Fruit fly (Drosophila melanogaster) whole organism, embryonic: Measurements from ENCODE around the gene CG8097.

Experiments
- BtbVII ChIP-seq: fragments of 200-800 bp; sonication (Bioruptor generic); optimal IDR thresholded peaks from 3 replicates; lab custom pipeline; 2017; ENCODE audit warnings: missing biosample characterization, mild to moderate bottlenecking, missing genetic modification characterization
- CG10431 ChIP-seq: fragments of 200-800 bp; sonication (Bioruptor generic); optimal IDR thresholded peaks from 3 replicates; lab custom pipeline; 2018; ENCODE audit warnings: missing biosample characterization, mild to moderate bottlenecking, missing genetic modification characterization
- CG10543 ChIP-seq: fragments of 200-800 bp; sonication (Bioruptor generic); optimal IDR thresholded peaks from 3 replicates; lab custom pipeline; 2017; ENCODE audit warnings: missing biosample characterization, mild to moderate bottlenecking, missing genetic modification characterization, moderate library complexity
- CG11695 ChIP-seq: fragments of 200-800 bp; sonication (Bioruptor generic); IDR thresholded peaks from 3 replicates; pipeline ENCODE4 v1.3.6; 2022; ENCODE audit warnings: missing biosample characterization, missing genetic modification characterization
- CG12071 ChIP-seq: fragments of 200-800 bp; sonication (Bioruptor generic); optimal IDR thresholded peaks from 3 replicates; lab custom pipeline; 2018; ENCODE audit warnings: missing biosample characterization, mild to moderate bottlenecking, missing genetic modification characterization
- CG12942 ChIP-seq: fragments of 200-800 bp; sonication (Bioruptor generic); optimal IDR thresholded peaks from 3 replicates; lab custom pipeline; 2016; ENCODE audit warnings: missing biosample characterization, missing genetic modification characterization
- CG1602 ChIP-seq: fragments of 200-800 bp; sonication (Bioruptor generic); optimal IDR thresholded peaks from 3 replicates; lab custom pipeline; 2016; ENCODE audit warnings: missing biosample characterization, missing genetic modification characterization
- CG17802 ChIP-seq: fragments of 200-800 bp; sonication (Bioruptor generic); optimal IDR thresholded peaks from 2 replicates; lab custom pipeline; 2018; ENCODE audit warnings: missing biosample characterization, mild to moderate bottlenecking, missing genetic modification characterization, moderate library complexity
- CG18764 ChIP-seq: fragments of 200-800 bp; sonication (Bioruptor generic); optimal IDR thresholded peaks from 3 replicates; lab custom pipeline; 2016; ENCODE audit warnings: missing biosample characterization, missing genetic modification characterization
- CG2875 ChIP-seq: fragments of 200-800 bp; sonication (Bioruptor generic); optimal IDR thresholded peaks from 2 replicates; lab custom pipeline; 2017; ENCODE audit warnings: missing biosample characterization, mild to moderate bottlenecking, missing genetic modification characterization, missing genetic modification reagents
- CG31224 ChIP-seq: fragments of 200-800 bp; sonication (Bioruptor generic); IDR thresholded peaks from 2 replicates; pipeline ENCODE4 v1.3.6; 2022; ENCODE audit warnings: missing biosample characterization, missing genetic modification characterization
- CG33213 ChIP-seq: fragments of 200-800 bp; sonication (Bioruptor generic); optimal IDR thresholded peaks from 3 replicates; lab custom pipeline; 2016; ENCODE audit warnings: missing biosample characterization, missing genetic modification characterization
- CG34422 ChIP-seq: fragments of 200-800 bp; sonication (Bioruptor generic); IDR thresholded peaks from 3 replicates; pipeline ENCODE4 v1.3.6; 2022; ENCODE audit warnings: missing biosample characterization, missing genetic modification characterization
- CG4854 ChIP-seq: fragments of 200-800 bp; sonication (Bioruptor generic); optimal IDR thresholded peaks from 2 replicates; lab custom pipeline; 2016; ENCODE audit warnings: missing biosample characterization, missing genetic modification characterization, inconsistent platforms
- CG5245 ChIP-seq: fragments of 200-800 bp; sonication (Bioruptor generic); optimal IDR thresholded peaks from 3 replicates; lab custom pipeline; 2016; ENCODE audit warnings: missing biosample characterization, missing genetic modification characterization
- CG6683 ChIP-seq: fragments of 200-800 bp; sonication (Bioruptor generic); optimal IDR thresholded peaks from 2 replicates; lab custom pipeline; 2017; ENCODE audit warnings: missing biosample characterization, mild to moderate bottlenecking, missing genetic modification characterization, missing genetic modification reagents
- CG7745 ChIP-seq: fragments of 200-800 bp; sonication (Bioruptor generic); optimal IDR thresholded peaks from 2 replicates; lab custom pipeline; 2018; ENCODE audit warnings: missing biosample characterization, mild to moderate bottlenecking, missing genetic modification characterization, moderate library complexity
- CG7839 ChIP-seq: fragments of 200-800 bp; sonication (Bioruptor generic); optimal IDR thresholded peaks from 3 replicates; lab custom pipeline; 2018; ENCODE audit warnings: missing biosample characterization, mild to moderate bottlenecking, missing genetic modification characterization, moderate library complexity
- CG8388 ChIP-seq: fragments of 200-800 bp; sonication (Bioruptor generic); optimal IDR thresholded peaks from 2 replicates; lab custom pipeline; 2019; ENCODE audit warnings: missing biosample characterization, mild to moderate bottlenecking, missing genetic modification characterization, moderate library complexity
- CG9876 ChIP-seq: fragments of 200-800 bp; sonication (Bioruptor generic); optimal IDR thresholded peaks from 2 replicates; lab custom pipeline; 2016; ENCODE audit warnings: missing biosample characterization, missing genetic modification characterization
- CHES-1-like ChIP-seq: fragments of 200-800 bp; sonication (Bioruptor generic); optimal IDR thresholded peaks from 2 replicates; lab custom pipeline; 2016; ENCODE audit warnings: missing biosample characterization, missing genetic modification characterization
- Camta ChIP-seq: fragments of 200-800 bp; sonication (Bioruptor generic); optimal IDR thresholded peaks from 2 replicates; lab custom pipeline; 2016; ENCODE audit warnings: missing biosample characterization, missing genetic modification characterization
- Chrac-16 ChIP-seq: fragments of 200-800 bp; sonication (Bioruptor generic); optimal IDR thresholded peaks from 3 replicates; lab custom pipeline; 2016; ENCODE audit warnings: missing biosample characterization, missing genetic modification characterization
- D19B ChIP-seq: fragments of 200-800 bp; sonication (Bioruptor generic); optimal IDR thresholded peaks from 2 replicates; lab custom pipeline; 2017; ENCODE audit warnings: missing biosample characterization, mild to moderate bottlenecking, missing genetic modification characterization
- HLH54F ChIP-seq: fragments of 200-800 bp; sonication (Bioruptor generic); optimal IDR thresholded peaks from 3 replicates; lab custom pipeline; 2016; ENCODE audit warnings: missing biosample characterization, missing genetic modification characterization
- MTF-1 ChIP-seq: fragments of 200-800 bp; sonication (Bioruptor generic); optimal IDR thresholded peaks from 2 replicates; lab custom pipeline; 2018; ENCODE audit warnings: missing biosample characterization, mild to moderate bottlenecking, missing genetic modification characterization, borderline replicate concordance
- Meics ChIP-seq: fragments of 200-800 bp; sonication (Bioruptor generic); optimal IDR thresholded peaks from 2 replicates; lab custom pipeline; 2017; ENCODE audit warnings: missing biosample characterization, mild to moderate bottlenecking, missing genetic modification characterization
- Nf-YB ChIP-seq: fragments of 200-800 bp; sonication (Bioruptor generic); optimal IDR thresholded peaks from 3 replicates; lab custom pipeline; 2019; ENCODE audit warnings: missing biosample characterization, mild to moderate bottlenecking, missing genetic modification characterization, moderate library complexity
- Ravus ChIP-seq: fragments of 200-800 bp; sonication (Bioruptor generic); IDR thresholded peaks from 2 replicates; pipeline ENCODE4 v1.3.6; 2022; ENCODE audit warnings: missing biosample characterization, missing genetic modification characterization
- Rfx ChIP-seq: fragments of 200-800 bp; sonication (Bioruptor generic); IDR thresholded peaks from 2 replicates; pipeline ENCODE4 v1.3.6; 2022; ENCODE audit warnings: missing biosample characterization, missing genetic modification characterization
- Xbp1 ChIP-seq: fragments of 200-800 bp; sonication (Bioruptor generic); optimal IDR thresholded peaks from 3 replicates; lab custom pipeline; 2016; ENCODE audit warnings: missing biosample characterization, mild to moderate bottlenecking, missing genetic modification characterization
- ap ChIP-seq: fragments of 200-800 bp; sonication (Bioruptor generic); IDR thresholded peaks from 2 replicates; pipeline ENCODE4 v1.3.6; 2022; ENCODE audit warnings: missing biosample characterization, missing genetic modification characterization
- bcd ChIP-seq: fragments of 200-800 bp; sonication (Bioruptor generic); optimal IDR thresholded peaks from 2 replicates; lab custom pipeline; 2017; ENCODE audit warnings: missing biosample characterization, mild to moderate bottlenecking, missing genetic modification characterization
- croc ChIP-seq: fragments of 200-800 bp; sonication (Bioruptor generic); conservative IDR thresholded peaks from 3 replicates; pipeline ENCODE4 v1.3.6; 2022; ENCODE audit warnings: missing biosample characterization, missing genetic modification characterization
- crp ChIP-seq, 2 experiments: fragments of 200-800 bp; sonication (Bioruptor generic); optimal IDR thresholded peaks; 2 replicates in 1 of 2; 3 replicates in 1 of 2; lab custom pipeline; 2017; ENCODE audit warnings: missing biosample characterization in 2 of 2, missing genetic modification characterization in 2 of 2, mild to moderate bottlenecking in 1 of 2, moderate library complexity in 1 of 2
- disco-r ChIP-seq: fragments of 200-800 bp; sonication (Bioruptor generic); optimal IDR thresholded peaks from 2 replicates; lab custom pipeline; 2016; ENCODE audit warnings: missing biosample characterization, missing genetic modification characterization
- dpn ChIP-seq, 2 experiments: fragments of 200-800 bp; sonication (Bioruptor generic); optimal IDR thresholded peaks; 3 replicates each; lab custom pipeline; 2016; ENCODE audit warnings: missing biosample characterization in 2 of 2, missing genetic modification characterization in 2 of 2
- dysf ChIP-seq: fragments of 200-800 bp; sonication (Bioruptor generic); IDR thresholded peaks from 3 replicates; pipeline ENCODE4 v1.3.6; 2022; ENCODE audit warnings: missing biosample characterization, missing genetic modification characterization
- ind ChIP-seq: fragments of 200-800 bp; sonication (Bioruptor generic); optimal IDR thresholded peaks from 3 replicates; lab custom pipeline; 2016; ENCODE audit warnings: missing biosample characterization, missing genetic modification characterization
- lola ChIP-seq, 3 experiments: fragments of >200 bp in 2 of 3; fragments of 200-800 bp in 1 of 3; sonication (Bioruptor generic) in 1 of 3; optimal IDR thresholded peaks; 2 replicates each; lab custom pipeline; 2017 to 2019; ENCODE audit warnings: missing biosample characterization in 3 of 3, missing genetic modification characterization in 3 of 3, mild to moderate bottlenecking in 1 of 3, moderate library complexity in 1 of 3
- pros ChIP-seq: fragments of 200-800 bp; sonication (Bioruptor generic); optimal IDR thresholded peaks from 3 replicates; lab custom pipeline; 2019; ENCODE audit warnings: missing biosample characterization, mild to moderate bottlenecking, missing genetic modification characterization, moderate library complexity
- psq ChIP-seq: fragments of 200-800 bp; sonication (Bioruptor generic); optimal IDR thresholded peaks from 2 replicates; lab custom pipeline; 2017; ENCODE audit warnings: missing biosample characterization, missing genetic modification characterization
- schlank ChIP-seq: fragments of 200-800 bp; sonication (Bioruptor generic); optimal IDR thresholded peaks from 2 replicates; lab custom pipeline; 2018; ENCODE audit warnings: missing biosample characterization, mild to moderate bottlenecking, missing genetic modification characterization
- sens-2 ChIP-seq: fragments of 200-800 bp; sonication (Bioruptor generic); IDR thresholded peaks from 2 replicates; pipeline ENCODE4 v1.3.6; 2022; ENCODE audit warnings: missing biosample characterization, missing genetic modification characterization
- seq ChIP-seq: fragments of 200-800 bp; sonication (Bioruptor generic); IDR thresholded peaks from 2 replicates; pipeline ENCODE4 v1.3.6; 2022; ENCODE audit warnings: missing biosample characterization, missing genetic modification characterization
- sim ChIP-seq: fragments of 200-800 bp; sonication (Bioruptor generic); IDR thresholded peaks from 2 replicates; pipeline ENCODE4 v1.3.6; 2022; ENCODE audit warnings: missing biosample characterization, missing genetic modification characterization
- stc ChIP-seq: fragments of 200-800 bp; sonication (Bioruptor generic); IDR thresholded peaks from 2 replicates; pipeline ENCODE4 v1.3.6; 2022; ENCODE audit warnings: missing biosample characterization, missing genetic modification characterization
- zf30C ChIP-seq: fragments of 200-800 bp; sonication (Bioruptor generic); optimal IDR thresholded peaks from 3 replicates; lab custom pipeline; 2018; ENCODE audit warnings: missing biosample characterization, mild to moderate bottlenecking, missing genetic modification characterization
- zfh2 ChIP-seq: fragments of 200-800 bp; sonication (Bioruptor generic); optimal IDR thresholded peaks from 2 replicates; lab custom pipeline; 2016; ENCODE audit warnings: missing biosample characterization, missing genetic modification characterization

The CG8097 gene

dm6 chrX:15591721-15592491 is 8.9 kb downstream of the CG8097 start (continued):
- no peak for TF ChIP-seq CG17802
- peak; percentile 8 for TF ChIP-seq zfh2 (GFP tag; lab: Kevin White, UChicago)
- TF ChIP-seq sens-2 (GFP tag; lab: Robert Waterston, UW): no peak
- peak in 1 of 3 experiments; percentile 7 for TF ChIP-seq lola (GFP tag; optimal IDR thresholded peaks at IDR 0.05; lab: Kevin White, UChicago)
- no peak for TF ChIP-seq CG11695 (GFP tag; lab: Robert Waterston, UW)
- no peak for TF ChIP-seq Nf-YB
- no peak for TF ChIP-seq psq (GFP tag; lab: Kevin White, UChicago)
- TF ChIP-seq CG4854: peak; percentile 14
- TF ChIP-seq Ravus (GFP tag; lab: Robert Waterston, UW): no peak
- TF ChIP-seq disco-r (GFP tag; lab: Kevin White, UChicago): no peak
- peak; percentile 30 for TF ChIP-seq zf30C
- TF ChIP-seq schlank: no peak
- peak; percentile 29 for TF ChIP-seq Chrac-16 (GFP tag; lab: Kevin White, UChicago)
- peak in 1 of 2 experiments; percentile 43 for TF ChIP-seq dpn (GFP tag; optimal IDR thresholded peaks at IDR 0.05; lab: Kevin White, UChicago)
- no peak for TF ChIP-seq sim (GFP tag; lab: Robert Waterston, UW)
- TF ChIP-seq CG12071 (GFP tag; lab: Kevin White, UChicago): peak; percentile 9
- peak; percentile 68 for TF ChIP-seq dysf (GFP tag; lab: Robert Waterston, UW)
- TF ChIP-seq stc: peak; percentile 38
- peak; percentile 49 for TF ChIP-seq CG2875 (GFP tag; lab: Kevin White, UChicago)
- TF ChIP-seq pros (GFP tag; lab: Kevin White, UChicago): no peak
- no peak for TF ChIP-seq CG7745 (tag; lab: Kevin White, UChicago)
- no peak for TF ChIP-seq CG5245
- TF ChIP-seq bcd (GFP tag; lab: Kevin White, UChicago): peak; percentile 52
- no peak for TF ChIP-seq CG9876 (GFP tag; lab: Kevin White, UChicago)
- TF ChIP-seq CG7839 (tag; lab: Kevin White, UChicago): peak; percentile 51
- TF ChIP-seq CG10431 (GFP tag; lab: Kevin White, UChicago): no peak
- peak; percentile 72 for TF ChIP-seq CG31224 (GFP tag; lab: Robert Waterston, UW)
- TF ChIP-seq CG12942: peak; percentile 4
- TF ChIP-seq CG33213 (GFP tag; lab: Kevin White, UChicago): peak; percentile 50
- TF ChIP-seq crp (GFP tag; optimal IDR thresholded peaks at IDR 0.05; lab: Kevin White, UChicago): no peak
- TF ChIP-seq MTF-1: peak; percentile 17
- 0 out of 3 replicates have a peak, but pooled peaks have one; percentile 30 for TF ChIP-seq croc (GFP tag; lab: Robert Waterston, UW)
- no peak for TF ChIP-seq CG1602 (GFP tag; lab: Kevin White, UChicago)
- no peak for TF ChIP-seq CG6683 (GFP tag; lab: Kevin White, UChicago)
- TF ChIP-seq seq (GFP tag; lab: Robert Waterston, UW): 0 out of 2 replicates have a peak, but pooled peaks have one; percentile 27
- TF ChIP-seq CG10543 (GFP tag; lab: Kevin White, UChicago): no peak
- peak; percentile 21 for TF ChIP-seq CG8388
- no peak for TF ChIP-seq ap (GFP tag; lab: Robert Waterston, UW)
- peak; percentile 14 for TF ChIP-seq Camta (GFP tag; lab: Kevin White, UChicago)
- TF ChIP-seq HLH54F (GFP tag; lab: Kevin White, UChicago): no peak
- peak; percentile 13 for TF ChIP-seq CHES-1-like (GFP tag; lab: Kevin White, UChicago)
- peak; percentile 33 for TF ChIP-seq ind (GFP tag; lab: Kevin White, UChicago)
- peak; percentile 50 for TF ChIP-seq Xbp1
- 0 out of 3 replicates have a peak, but pooled peaks have one; percentile 37 for TF ChIP-seq CG34422 (GFP tag; lab: Robert Waterston, UW)
- no peak for TF ChIP-seq BtbVII (GFP tag; lab: Kevin White, UChicago)
- peak; percentile 36 for TF ChIP-seq Meics (GFP tag; lab: Kevin White, UChicago)
- peak; percentile 9 for TF ChIP-seq D19B (GFP tag; lab: Kevin White, UChicago)
- TF ChIP-seq CG18764 (GFP tag; lab: Kevin White, UChicago): no peak
- TF ChIP-seq Rfx (GFP tag; lab: Robert Waterston, UW): peak; percentile 50
